Worm (Caenorhabditis elegans) whole organism, L3 larva: ENCODE data around the gene F44G3.7.

Source experiments
- lin-15B ChIP-seq: fragments of 150-350 bp; optimal IDR thresholded peaks from 2 replicates; lab custom pipeline; 2014; ENCODE audit warnings: missing biosample characterization, missing genetic modification characterization
- nhr-11 ChIP-seq: fragments of 150-350 bp; optimal IDR thresholded peaks from 2 replicates; lab custom pipeline; 2014; ENCODE audit warnings: missing biosample characterization, missing genetic modification characterization
- nhr-23 ChIP-seq: fragments of 150-350 bp; optimal IDR thresholded peaks from 2 replicates; lab custom pipeline; 2014; ENCODE audit warnings: missing biosample characterization, missing genetic modification reagents, missing genetic modification characterization

DNA sequence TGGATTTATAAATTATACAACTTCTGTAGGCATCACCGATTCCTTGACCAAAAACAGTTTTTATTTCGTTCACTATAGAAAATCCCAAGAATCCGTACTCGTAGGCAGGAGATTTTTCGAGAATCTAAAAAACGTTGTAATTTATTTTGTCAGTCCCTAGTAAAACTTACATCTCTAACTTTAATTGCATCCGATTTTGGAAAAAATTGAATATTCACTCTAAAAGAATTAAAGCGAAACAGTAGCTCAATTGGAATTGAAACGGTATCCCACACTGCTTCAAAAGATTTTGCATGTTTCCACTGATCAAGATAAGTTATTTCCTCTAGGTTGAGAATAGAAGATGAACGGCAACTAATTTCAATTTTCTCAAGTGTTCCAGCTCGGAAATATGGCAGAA lies 5.7 kb downstream of the F44G3.7 start, which contains the start of gene fbxa-142:
- TF ChIP-seq lin-15B (tag; lab: Kevin White, UChicago) (no peak), nhr-11 (tag; lab: Kevin White, UChicago) (no peak), nhr-23 (tag; lab: Kevin White, UChicago) (no peak)
